Worm (Caenorhabditis elegans): ENCODE data around the gene helq-1.

- TF ChIP-seq med-1 (GFP tag; optimal IDR thresholded peaks at IDR 0.05; ENCODE audit: insufficient read depth) = no peak
- no peak for TF ChIP-seq klf-2 (GFP tag; conservative IDR thresholded peaks at IDR 0.05)
- TF ChIP-seq flt-1 (GFP tag; IDR thresholded peaks at IDR 0.05) = no peak
- no peak for TF ChIP-seq tab-1 (GFP tag; IDR thresholded peaks at IDR 0.05)
Observed at ce11 chrIII:620204-620718, 33.4 kb upstream of the helq-1 start, which contains the start of gene T19C3.4.

All from whole organism, midembryonic.